Fruit fly (Drosophila melanogaster) whole organism, embryonic: Measurements from ENCODE around the gene CHES-1-like.
A peak's percentile ranks its signal among the peaks of the same experiment; 100 is the strongest.

Source experiments
- Bgb ChIP-seq: fragments of 200-800 bp; sonication (Bioruptor generic); IDR thresholded peaks from 2 replicates; pipeline ENCODE4 v1.3.6; 2022; ENCODE audit warnings: missing biosample characterization, missing genetic modification characterization; ENCODE audit not compliant: partially characterized antibody
- C15 ChIP-seq: fragments of 200-800 bp; sonication (Bioruptor generic); IDR thresholded peaks from 3 replicates; pipeline ENCODE4 v1.3.6; 2022; ENCODE audit warnings: missing biosample characterization, missing genetic modification characterization
- CG10565 ChIP-seq: fragments of 200-800 bp; sonication (Bioruptor generic); optimal IDR thresholded peaks from 3 replicates; lab custom pipeline; 2016; ENCODE audit warnings: missing biosample characterization, mild to moderate bottlenecking, missing genetic modification characterization
- CG10654 ChIP-seq: fragments of 200-800 bp; sonication (Bioruptor generic); optimal IDR thresholded peaks from 2 replicates; lab custom pipeline; 2016; ENCODE audit warnings: missing biosample characterization, missing genetic modification characterization
- CG10959 ChIP-seq: fragments of 200-800 bp; sonication (Bioruptor generic); IDR thresholded peaks from 2 replicates; pipeline ENCODE4 v1.3.6; 2022; ENCODE audit warnings: missing biosample characterization, missing genetic modification characterization
- CG11398 ChIP-seq: fragments of 200-800 bp; sonication (Bioruptor generic); optimal IDR thresholded peaks from 2 replicates; lab custom pipeline; 2016; ENCODE audit warnings: missing biosample characterization, missing genetic modification characterization
- CG12236 ChIP-seq: fragments of 200-800 bp; sonication (Bioruptor generic); optimal IDR thresholded peaks from 2 replicates; lab custom pipeline; 2016; ENCODE audit warnings: missing biosample characterization, missing genetic modification characterization
- CG12659 ChIP-seq: fragments of 200-800 bp; sonication (Bioruptor generic); optimal IDR thresholded peaks from 3 replicates; lab custom pipeline; 2017; ENCODE audit warnings: mild to moderate bottlenecking, missing biosample characterization, missing genetic modification reagents, missing genetic modification characterization
- CG13296 ChIP-seq: fragments of 200-800 bp; sonication (Bioruptor generic); optimal IDR thresholded peaks from 3 replicates; lab custom pipeline; 2018; ENCODE audit warnings: missing biosample characterization, mild to moderate bottlenecking, missing genetic modification characterization
- CG15479 ChIP-seq: fragments of 200-800 bp; sonication (Bioruptor generic); optimal IDR thresholded peaks from 3 replicates; lab custom pipeline; 2019; ENCODE audit warnings: missing biosample characterization, mild to moderate bottlenecking, missing genetic modification characterization, moderate library complexity
- CG1647 ChIP-seq: fragments of 200-800 bp; sonication (Bioruptor generic); optimal IDR thresholded peaks from 3 replicates; lab custom pipeline; 2016; ENCODE audit warnings: missing biosample characterization, missing genetic modification characterization
- CG17829 ChIP-seq: fragments of 200-800 bp; optimal IDR thresholded peaks from 2 replicates; lab custom pipeline; 2019; ENCODE audit warnings: missing biosample characterization, mild to moderate bottlenecking, missing genetic modification characterization, moderate library complexity
- CG17912 ChIP-seq: fragments of 200-800 bp; sonication (Bioruptor generic); optimal IDR thresholded peaks from 2 replicates; lab custom pipeline; 2018; ENCODE audit warnings: missing biosample characterization, mild to moderate bottlenecking, missing genetic modification characterization
- CG1792 ChIP-seq: fragments of 200-800 bp; sonication (Bioruptor generic); optimal IDR thresholded peaks from 2 replicates; lab custom pipeline; 2016; ENCODE audit warnings: missing biosample characterization, missing genetic modification characterization
- CG1832 ChIP-seq: fragments of 200-800 bp; sonication (Bioruptor generic); optimal IDR thresholded peaks from 2 replicates; lab custom pipeline; 2017; ENCODE audit warnings: missing biosample characterization, mild to moderate bottlenecking, missing genetic modification characterization, inconsistent platforms
- CG31365 ChIP-seq: fragments of 200-800 bp; sonication (Bioruptor generic); optimal IDR thresholded peaks from 2 replicates; lab custom pipeline; 2018; ENCODE audit warnings: missing biosample characterization, mild to moderate bottlenecking, missing genetic modification characterization
- CG3838 ChIP-seq: fragments of 200-800 bp; sonication (Bioruptor generic); optimal IDR thresholded peaks from 3 replicates; lab custom pipeline; 2016; ENCODE audit warnings: missing biosample characterization, missing genetic modification characterization
- CG3847 ChIP-seq: fragments of 200-800 bp; sonication (Bioruptor generic); IDR thresholded peaks from 2 replicates; pipeline ENCODE4 v1.3.6; 2022; ENCODE audit warnings: missing biosample characterization, missing genetic modification characterization
- CG4820 ChIP-seq: fragments of 200-800 bp; sonication (Bioruptor generic); optimal IDR thresholded peaks from 3 replicates; lab custom pipeline; 2016; ENCODE audit warnings: missing biosample characterization, missing genetic modification characterization
- CG6175 ChIP-seq: fragments of 200-800 bp; sonication (Bioruptor generic); IDR thresholded peaks from 3 replicates; pipeline ENCODE4 v1.3.6; 2022; ENCODE audit warnings: missing biosample characterization, missing genetic modification characterization
- CG6254 ChIP-seq: fragments of 200-800 bp; sonication (Bioruptor generic); optimal IDR thresholded peaks from 3 replicates; lab custom pipeline; 2017; ENCODE audit warnings: mild to moderate bottlenecking, missing biosample characterization, missing genetic modification reagents, missing genetic modification characterization
- CG8478 ChIP-seq: fragments of >200 bp; optimal IDR thresholded peaks from 2 replicates; lab custom pipeline; 2018
- Camta ChIP-seq: fragments of 200-800 bp; sonication (Bioruptor generic); optimal IDR thresholded peaks from 2 replicates; lab custom pipeline; 2016; ENCODE audit warnings: missing biosample characterization, missing genetic modification characterization
- CkIIα-i1 ChIP-seq: fragments of 200-800 bp; sonication (Bioruptor generic); IDR thresholded peaks from 2 replicates; pipeline ENCODE4 v1.3.6; 2022; ENCODE audit warnings: missing biosample characterization, missing genetic modification characterization
- CoRest ChIP-seq: fragments of 200-800 bp; sonication (Bioruptor generic); optimal IDR thresholded peaks from 3 replicates; lab custom pipeline; 2018; ENCODE audit warnings: missing biosample characterization, mild to moderate bottlenecking, missing genetic modification characterization, moderate library complexity
- Doc3 ChIP-seq: fragments of 200-800 bp; sonication (Bioruptor generic); IDR thresholded peaks from 3 replicates; pipeline ENCODE4 v1.3.6; 2022; ENCODE audit warnings: missing biosample characterization, missing genetic modification characterization; ENCODE audit not compliant: partially characterized antibody
- Hand ChIP-seq: fragments of 200-800 bp; sonication (Bioruptor generic); optimal IDR thresholded peaks from 2 replicates; lab custom pipeline; 2017; ENCODE audit warnings: mild to moderate bottlenecking, missing biosample characterization, missing genetic modification reagents, missing genetic modification characterization
- HmgZ ChIP-seq: fragments of 200-800 bp; sonication (Bioruptor generic); optimal IDR thresholded peaks from 2 replicates; lab custom pipeline; 2018; ENCODE audit warnings: missing biosample characterization, mild to moderate bottlenecking, missing genetic modification characterization
- Lpt ChIP-seq: fragments of >200 bp; optimal IDR thresholded peaks from 2 replicates; lab custom pipeline; 2018; ENCODE audit warnings: missing biosample characterization, missing genetic modification characterization
- MBD-R2 ChIP-seq: fragments of 200-800 bp; sonication (Bioruptor generic); IDR thresholded peaks from 2 replicates; pipeline ENCODE4 v1.3.6; 2022; ENCODE audit warnings: missing biosample characterization, missing genetic modification characterization
- MTF-1 ChIP-seq: fragments of 200-800 bp; sonication (Bioruptor generic); optimal IDR thresholded peaks from 2 replicates; lab custom pipeline; 2018; ENCODE audit warnings: missing biosample characterization, mild to moderate bottlenecking, missing genetic modification characterization, borderline replicate concordance
- Nf-YB ChIP-seq: fragments of 200-800 bp; sonication (Bioruptor generic); optimal IDR thresholded peaks from 3 replicates; lab custom pipeline; 2019; ENCODE audit warnings: missing biosample characterization, mild to moderate bottlenecking, missing genetic modification characterization, moderate library complexity
- Poxn ChIP-seq: fragments of 200-800 bp; sonication (Bioruptor generic); IDR thresholded peaks from 2 replicates; pipeline ENCODE4 v1.3.6; 2022; ENCODE audit warnings: missing biosample characterization, missing genetic modification characterization
- Scr ChIP-seq: fragments of 200-800 bp; sonication (Bioruptor generic); IDR thresholded peaks from 2 replicates; pipeline ENCODE4 v1.3.6; 2022; ENCODE audit warnings: missing biosample characterization, missing genetic modification characterization; ENCODE audit not compliant: partially characterized antibody
- Usf ChIP-seq: fragments of 200-800 bp; sonication (Bioruptor generic); optimal IDR thresholded peaks from 2 replicates; lab custom pipeline; 2017; ENCODE audit warnings: missing genotype, missing biosample characterization, missing genetic modification characterization
- br ChIP-seq: fragments of >200 bp; optimal IDR thresholded peaks from 2 replicates; lab custom pipeline; 2017
- bsh ChIP-seq, 2 experiments: fragments of 200-800 bp; sonication (Bioruptor generic); optimal IDR thresholded peaks; 2 replicates each; lab custom pipeline; 2017 to 2018; ENCODE audit warnings: mild to moderate bottlenecking in 2 of 2, missing biosample characterization in 2 of 2, missing genetic modification characterization in 2 of 2, moderate library complexity in 1 of 2
- dm ChIP-seq: fragments of 200-800 bp; sonication (Bioruptor generic); optimal IDR thresholded peaks from 3 replicates; lab custom pipeline; 2016; ENCODE audit warnings: missing biosample characterization, missing genetic modification characterization
- ewg ChIP-seq: fragments of 200-800 bp; sonication (Bioruptor generic); optimal IDR thresholded peaks from 3 replicates; lab custom pipeline; 2017; ENCODE audit warnings: mild to moderate bottlenecking, missing biosample characterization, missing genetic modification reagents, missing genetic modification characterization
- ftz-f1 ChIP-seq: fragments of 200-800 bp; sonication (Bioruptor generic); optimal IDR thresholded peaks from 2 replicates; lab custom pipeline; 2016; ENCODE audit warnings: missing biosample characterization, missing genetic modification characterization
- gcm ChIP-seq: fragments of 200-800 bp; sonication (Bioruptor generic); optimal IDR thresholded peaks from 2 replicates; lab custom pipeline; 2019; ENCODE audit warnings: missing biosample characterization, mild to moderate bottlenecking, missing genetic modification characterization, moderate library complexity
- gsb ChIP-seq: fragments of 200-800 bp; sonication (Bioruptor generic); IDR thresholded peaks from 2 replicates; pipeline ENCODE4 v1.3.6; 2022; ENCODE audit warnings: missing biosample characterization, missing genetic modification characterization
- h ChIP-seq: fragments of >200 bp; optimal IDR thresholded peaks from 2 replicates; lab custom pipeline; 2017
- hth ChIP-seq: fragments of >200 bp; optimal IDR thresholded peaks from 2 replicates; lab custom pipeline; 2017; ENCODE audit warnings: inconsistent platforms
- lbe ChIP-seq: fragments of 200-800 bp; sonication (Bioruptor generic); optimal IDR thresholded peaks from 2 replicates; lab custom pipeline; 2016; ENCODE audit warnings: missing biosample characterization, mild to moderate bottlenecking, missing genetic modification characterization
- org-1 ChIP-seq: fragments of 200-800 bp; sonication (Bioruptor generic); optimal IDR thresholded peaks from 2 replicates; lab custom pipeline; 2017; ENCODE audit warnings: missing biosample characterization, missing genetic modification characterization
- pan ChIP-seq, 4 experiments: fragments of >200 bp in 3 of 4; fragments of 200-800 bp in 1 of 4; sonication (Bioruptor generic) in 1 of 4; optimal IDR thresholded peaks in 3 of 4; IDR thresholded peaks in 1 of 4; 2 replicates each; pipeline versions ENCODE4 v1.3.6 to Lab custom; 2017 to 2022; ENCODE audit warnings: missing biosample characterization in 2 of 4, missing genetic modification characterization in 2 of 4, mixed read lengths in 1 of 4
- pum ChIP-seq: fragments of 200-800 bp; sonication (Bioruptor generic); optimal IDR thresholded peaks from 2 replicates; lab custom pipeline; 2016; ENCODE audit warnings: missing biosample characterization, missing genetic modification characterization
- pzg ChIP-seq: fragments of 200-800 bp; sonication (Bioruptor generic); optimal IDR thresholded peaks from 3 replicates; lab custom pipeline; 2018; ENCODE audit warnings: missing biosample characterization, mild to moderate bottlenecking, missing genetic modification characterization, moderate library complexity
- sima ChIP-seq: fragments of 200-800 bp; sonication (Bioruptor generic); optimal IDR thresholded peaks from 2 replicates; lab custom pipeline; 2016; ENCODE audit warnings: missing biosample characterization, missing genetic modification characterization
- tin ChIP-seq: fragments of 200-800 bp; sonication (Bioruptor generic); optimal IDR thresholded peaks from 3 replicates; lab custom pipeline; 2016; ENCODE audit warnings: missing biosample characterization, missing genetic modification characterization
- vvl ChIP-seq: fragments of 200-800 bp; sonication (Bioruptor generic); IDR thresholded peaks from 2 replicates; pipeline ENCODE4 v1.3.6; 2022; ENCODE audit warnings: missing biosample characterization, missing genetic modification characterization

Gene CHES-1-like

DNA sequence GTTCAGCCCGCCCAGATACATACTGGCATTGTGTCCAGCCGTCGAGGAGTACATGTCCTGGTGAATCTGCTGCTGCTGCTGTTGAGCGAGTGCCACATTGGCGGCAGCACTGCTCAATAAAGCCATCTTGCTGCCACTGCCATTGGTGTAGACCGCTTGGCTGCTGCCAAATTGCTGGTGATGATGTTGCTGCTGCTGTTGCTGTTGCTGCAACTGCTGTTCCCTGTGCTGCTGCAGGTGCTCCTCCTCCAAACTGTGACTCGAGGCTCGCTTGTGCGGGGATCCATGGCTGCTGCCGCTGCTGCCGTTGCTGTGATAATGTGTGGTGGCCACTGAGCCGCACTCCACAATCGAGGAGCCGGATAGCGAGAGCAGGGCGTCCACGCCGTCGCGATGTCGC lies 23.1 kb downstream of the CHES-1-like start:
- TF ChIP-seq Bgb (GFP tag; lab: Robert Waterston, UW), result no peak
- no peak for TF ChIP-seq vvl (GFP tag; lab: Robert Waterston, UW)
- no peak for TF ChIP-seq CG12236
- TF ChIP-seq MBD-R2 (GFP tag; lab: Robert Waterston, UW), result no peak
- no peak for TF ChIP-seq gsb (GFP tag; lab: Robert Waterston, UW)
- TF ChIP-seq CG13296 (GFP tag; lab: Kevin White, UChicago), result no peak
- TF ChIP-seq CG12659, result no peak
- TF ChIP-seq CG17829, result no peak
- no peak for TF ChIP-seq br

DNA sequence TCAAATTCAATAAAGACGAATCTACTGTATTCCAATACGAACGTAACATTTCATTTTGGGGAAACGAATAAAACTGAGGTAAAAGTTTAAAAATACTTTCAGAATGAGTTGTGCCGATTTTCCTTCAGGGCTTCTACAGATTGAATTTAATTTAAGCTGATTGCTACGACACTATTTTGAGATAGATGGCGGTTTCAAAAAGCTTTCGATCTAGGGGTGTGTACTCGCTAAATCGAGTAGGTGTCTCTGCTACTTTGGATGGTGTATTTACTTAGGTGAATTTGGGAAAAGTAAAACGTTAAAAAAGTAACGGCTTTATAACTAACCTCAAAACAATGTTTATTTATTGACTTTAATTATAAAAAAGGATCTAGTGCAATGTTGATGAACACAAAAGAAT lies 30.4 kb downstream of the CHES-1-like start:
- TF ChIP-seq gcm (no peak), CG17912 (GFP tag; lab: Kevin White, UChicago) (no peak), tin (GFP tag; lab: Kevin White, UChicago) (no peak), Hand (GFP tag; lab: Kevin White, UChicago) (no peak), org-1 (GFP tag; lab: Kevin White, UChicago) (no peak), CG6175 (GFP tag; lab: Robert Waterston, UW) (no peak), CG8478 (no peak), C15 (no peak), CkIIα-i1 (no peak), CG1647 (GFP tag; lab: Kevin White, UChicago) (no peak), hth (lab: Kevin White, UChicago) (no peak), pum (GFP tag; lab: Kevin White, UChicago) (no peak), CG10565 (GFP tag; lab: Kevin White, UChicago) (no peak), Nf-YB (no peak), h (lab: Kevin White, UChicago) (no peak), ftz-f1 (GFP tag; lab: Kevin White, UChicago) (no peak), CG3838 (no peak), Poxn (GFP tag; lab: Robert Waterston, UW) (no peak), pan (optimal IDR thresholded peaks at IDR 0.05; lab: Kevin White, UChicago) (no peak), pan (GFP tag; optimal IDR thresholded peaks at IDR 0.05 in 1 of 2, IDR thresholded peaks at IDR 0.05 in 1 of 2) (no peak), HmgZ (tag; lab: Kevin White, UChicago) (peak; percentile 65), Scr (GFP tag; lab: Robert Waterston, UW) (no peak), CG31365 (tag; lab: Kevin White, UChicago) (no peak), CG3847 (GFP tag; lab: Robert Waterston, UW) (no peak), CG11398 (GFP tag; lab: Kevin White, UChicago) (no peak), Usf (GFP tag; lab: Kevin White, UChicago) (no peak), pzg (GFP tag; lab: Kevin White, UChicago) (peak; percentile 56), ewg (GFP tag; lab: Kevin White, UChicago) (no peak), MTF-1 (GFP tag; lab: Kevin White, UChicago) (no peak), CG15479 (GFP tag; lab: Kevin White, UChicago) (no peak), Doc3 (no peak), sima (no peak), Lpt (no peak), CG4820 (GFP tag; lab: Kevin White, UChicago) (no peak), bsh (GFP tag; optimal IDR thresholded peaks at IDR 0.05; lab: Kevin White, UChicago) (no peak), CoRest (tag; lab: Kevin White, UChicago) (peak; percentile 61), CG10959 (no peak), MBD-R2 (GFP tag; lab: Robert Waterston, UW) (no peak), CG10654 (GFP tag; lab: Kevin White, UChicago) (no peak), lbe (GFP tag; lab: Kevin White, UChicago) (no peak), dm (GFP tag; lab: Kevin White, UChicago) (no peak), CG1832 (GFP tag; lab: Kevin White, UChicago) (no peak), CG6254 (no peak), CG1792 (no peak), Camta (GFP tag; lab: Kevin White, UChicago) (no peak)
